Worm (Caenorhabditis elegans) whole organism, early embryonic: ENCODE measurements around the gene H35N09.2.
A peak's percentile ranks its signal among the peaks of the same experiment; 100 is the strongest.

Experiments used
- B0310.2 ChIP-seq: sonication (generic microtip); optimal IDR thresholded peaks from 2 replicates; lab custom pipeline; 2016; ENCODE audit warnings: mild to moderate bottlenecking, missing genetic modification characterization, missing compliant biosample characterization
- F13C5.2 ChIP-seq: sonication (generic microtip); optimal IDR thresholded peaks from 2 replicates; lab custom pipeline; 2017; ENCODE audit warnings: mild to moderate bottlenecking, missing genetic modification characterization, inconsistent platforms, missing compliant biosample characterization
- aly-1 ChIP-seq: sonication (generic microtip); optimal IDR thresholded peaks from 2 replicates; lab custom pipeline; 2016; ENCODE audit warnings: missing genetic modification characterization, missing compliant biosample characterization
- ama-1 ChIP-seq: fragments of 150-350 bp; optimal IDR thresholded peaks from 2 replicates; lab custom pipeline; 2014
- ceh-13 ChIP-seq: fragments of 200-800 bp; sonication (Bioruptor generic); optimal IDR thresholded peaks from 2 replicates; lab custom pipeline; 2018; ENCODE audit warnings: mild to moderate bottlenecking, missing genetic modification characterization, missing compliant biosample characterization
- ceh-36 ChIP-seq: sonication (generic microtip); optimal IDR thresholded peaks from 2 replicates; lab custom pipeline; 2016; ENCODE audit warnings: missing genetic modification characterization, inconsistent platforms, missing compliant biosample characterization
- ets-7 ChIP-seq: sonication (generic microtip); optimal IDR thresholded peaks from 2 replicates; lab custom pipeline; 2016; ENCODE audit warnings: missing genotype, missing genetic modification characterization, missing compliant biosample characterization
- flt-1 ChIP-seq: fragments of 200-800 bp; sonication (Bioruptor generic); IDR thresholded peaks from 2 replicates; pipeline ENCODE4 v1.3.6; 2022; ENCODE audit warnings: missing genetic modification characterization, missing compliant biosample characterization
- hmbx-1 ChIP-seq: sonication (generic microtip); optimal IDR thresholded peaks from 2 replicates; lab custom pipeline; 2016; ENCODE audit warnings: mild to moderate bottlenecking, missing genetic modification characterization, missing compliant biosample characterization
- hmg-4 ChIP-seq: fragments of 200-800 bp; sonication (Bioruptor generic); optimal IDR thresholded peaks from 2 replicates; lab custom pipeline; 2018; ENCODE audit warnings: mild to moderate bottlenecking, missing genetic modification characterization, missing compliant biosample characterization
- hnd-1 ChIP-seq: sonication (generic microtip); optimal IDR thresholded peaks from 2 replicates; lab custom pipeline; 2016; ENCODE audit warnings: missing genetic modification characterization, missing compliant biosample characterization
- pes-1 ChIP-seq: fragments of 200-800 bp; sonication (Bioruptor generic); IDR thresholded peaks from 2 replicates; pipeline ENCODE4 v1.3.6; 2022; ENCODE audit warnings: missing genetic modification reagents, missing genetic modification characterization, missing compliant biosample characterization
- scrt-1 ChIP-seq: fragments of 200-800 bp; sonication (Bioruptor generic); IDR thresholded peaks from 2 replicates; pipeline ENCODE4 v1.3.6; 2022; ENCODE audit warnings: missing genetic modification characterization, missing compliant biosample characterization
- sea-1 ChIP-seq: fragments of 200-800 bp; sonication (Bioruptor generic); conservative IDR thresholded peaks from 2 replicates; pipeline ENCODE4 v1.3.6; 2022; ENCODE audit warnings: missing genetic modification characterization, missing compliant biosample characterization
- tbx-11 ChIP-seq: fragments of 200-800 bp; sonication (Bioruptor generic); IDR thresholded peaks from 2 replicates; pipeline ENCODE4 v1.3.6; 2022; ENCODE audit warnings: missing genetic modification characterization, missing compliant biosample characterization
- tbx-37 ChIP-seq: fragments of 200-800 bp; sonication (Bioruptor generic); conservative IDR thresholded peaks from 2 replicates; pipeline ENCODE4 v1.3.6; 2022; ENCODE audit warnings: missing genetic modification reagents, missing genetic modification characterization, missing compliant biosample characterization
- tra-4 ChIP-seq: sonication (generic microtip); optimal IDR thresholded peaks from 2 replicates; lab custom pipeline; 2017; ENCODE audit warnings: missing genetic modification characterization, missing compliant biosample characterization

H35N09.2 gene

ce11 chrX:8568423-8568903 lies 36.4 kb downstream of the H35N09.2 start:
- peak; percentile 3 for TF ChIP-seq hmg-4 (GFP tag; lab: Kevin White, UChicago)
- no peak for TF ChIP-seq hmbx-1 (tag; lab: Kevin White, UChicago)
- TF ChIP-seq tra-4, result no peak
- no peak for TF ChIP-seq scrt-1 (GFP tag; lab: Robert Waterston, UW)

- TF ChIP-seq hmbx-1 (tag; lab: Kevin White, UChicago), result no peak
- TF ChIP-seq ets-7 (tag; lab: Kevin White, UChicago), result no peak
- no peak for TF ChIP-seq ceh-36 (tag; lab: Kevin White, UChicago)
- no peak for TF ChIP-seq sea-1 (GFP tag; lab: Robert Waterston, UW)
- no peak for TF ChIP-seq ceh-13
- no peak for TF ChIP-seq aly-1
- TF ChIP-seq F13C5.2 (tag; lab: Kevin White, UChicago), result no peak
- no peak for TF ChIP-seq tra-4
- no peak for TF ChIP-seq hnd-1 (tag; lab: Kevin White, UChicago)
- TF ChIP-seq B0310.2 (tag; lab: Kevin White, UChicago), result no peak
- TF ChIP-seq hmg-4 (GFP tag; lab: Kevin White, UChicago), result no peak
- TF ChIP-seq pes-1 (GFP tag; lab: Robert Waterston, UW), result no peak
- TF ChIP-seq tbx-37, result no peak
- no peak for TF ChIP-seq scrt-1 (GFP tag; lab: Robert Waterston, UW)
- no peak for TF ChIP-seq tbx-11 (GFP tag; lab: Robert Waterston, UW)
- no peak for TF ChIP-seq flt-1
- no peak for TF ChIP-seq ama-1 (lab: Kevin White, UChicago)
Measured at ce11 chrX:8567823-8568314, 37.0 kb downstream of the H35N09.2 start.

- TF ChIP-seq flt-1 (no peak), scrt-1 (GFP tag; lab: Robert Waterston, UW) (no peak), hnd-1 (tag; lab: Kevin White, UChicago) (no peak), ama-1 (lab: Kevin White, UChicago) (no peak), tbx-37 (no peak), aly-1 (no peak), F13C5.2 (tag; lab: Kevin White, UChicago) (no peak), pes-1 (GFP tag; lab: Robert Waterston, UW) (no peak), hmbx-1 (tag; lab: Kevin White, UChicago) (no peak), sea-1 (GFP tag; lab: Robert Waterston, UW) (no peak), tbx-11 (GFP tag; lab: Robert Waterston, UW) (no peak), B0310.2 (tag; lab: Kevin White, UChicago) (no peak)
Measured at ce11 chrX:8567166-8567565, 37.7 kb downstream of the H35N09.2 start.

- TF ChIP-seq pes-1 (GFP tag; lab: Robert Waterston, UW) (no peak), B0310.2 (tag; lab: Kevin White, UChicago) (no peak), sea-1 (GFP tag; lab: Robert Waterston, UW) (no peak), ama-1 (lab: Kevin White, UChicago) (no peak), tra-4 (no peak), F13C5.2 (tag; lab: Kevin White, UChicago) (no peak), tbx-11 (GFP tag; lab: Robert Waterston, UW) (no peak), hnd-1 (tag; lab: Kevin White, UChicago) (no peak), hmg-4 (GFP tag; lab: Kevin White, UChicago) (no peak), tbx-37 (no peak), aly-1 (no peak), ceh-36 (tag; lab: Kevin White, UChicago) (no peak)
Measured at ce11 chrX:8566521-8567032, 38.3 kb downstream of the H35N09.2 start.

ce11 chrX:8565810-8566416 lies 38.9 kb downstream of the H35N09.2 start:
- TF ChIP-seq F13C5.2 (tag; lab: Kevin White, UChicago), result peak; percentile 21
- TF ChIP-seq tbx-37, result no peak
- TF ChIP-seq hmg-4 (GFP tag; lab: Kevin White, UChicago), result peak; percentile 59

- TF ChIP-seq hmg-4 (GFP tag; lab: Kevin White, UChicago), result no peak
- no peak for TF ChIP-seq tra-4
- no peak for TF ChIP-seq ama-1 (lab: Kevin White, UChicago)
- TF ChIP-seq ceh-13, result no peak
- TF ChIP-seq hnd-1 (tag; lab: Kevin White, UChicago), result no peak
- TF ChIP-seq hmbx-1 (tag; lab: Kevin White, UChicago), result no peak
- TF ChIP-seq flt-1, result no peak
- no peak for TF ChIP-seq ets-7 (tag; lab: Kevin White, UChicago)
- no peak for TF ChIP-seq ceh-36 (tag; lab: Kevin White, UChicago)
- no peak for TF ChIP-seq aly-1
- TF ChIP-seq sea-1 (GFP tag; lab: Robert Waterston, UW), result no peak
Measured at ce11 chrX:8564451-8564795, 40.4 kb downstream of the H35N09.2 start.

ce11 chrX:8563663-8564450 lies 41.0 kb downstream of the H35N09.2 start:
- TF ChIP-seq hnd-1 (tag; lab: Kevin White, UChicago) (no peak), ceh-36 (tag; lab: Kevin White, UChicago) (no peak), pes-1 (GFP tag; lab: Robert Waterston, UW) (no peak), ama-1 (lab: Kevin White, UChicago) (no peak), hmbx-1 (tag; lab: Kevin White, UChicago) (no peak)
